Worm (Caenorhabditis elegans): Measurements from ENCODE around the gene F54E7.6.

Gene F54E7.6

DNA sequence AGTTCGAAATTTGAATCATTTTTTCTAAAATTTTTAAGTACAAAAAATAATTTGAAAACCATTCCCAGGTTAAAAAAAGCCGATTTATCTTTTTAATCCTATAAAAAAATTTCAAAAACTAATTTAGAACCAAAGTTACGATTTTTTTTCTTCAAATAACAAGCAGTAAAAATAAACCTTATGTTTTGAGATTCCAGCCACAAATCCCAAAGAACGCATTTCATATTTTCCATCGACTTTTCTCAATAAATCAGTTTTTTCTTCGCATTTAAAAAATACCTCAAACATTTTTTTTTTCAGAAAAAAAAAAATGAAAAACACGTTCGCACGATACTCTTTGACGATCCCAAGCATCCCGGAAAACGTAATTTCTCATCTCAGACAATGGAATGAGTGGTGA lies 25.7 kb downstream of the F54E7.6 start, which contains the start of gene ckk-1:
Gene ckk-1, plus strand, starts transcription at position 301 of the 400 bp plus-strand sequence.
- TF ChIP-seq fkh-3 (tag; optimal IDR thresholded peaks at IDR 0.05) (no peak), ZK185.1 (tag; optimal IDR thresholded peaks at IDR 0.05; ENCODE audit: poor library complexity, severe bottlenecking) (no peak), mel-28 (tag; optimal IDR thresholded peaks at IDR 0.05; ENCODE audit: borderline replicate concordance) (no peak), lin-40 (tag; optimal IDR thresholded peaks at IDR 0.05) (no peak), lin-26 (GFP tag; IDR thresholded peaks at IDR 0.05) (no peak), ekl-4 (GFP tag; IDR thresholded peaks at IDR 0.05) (no peak), T26A5.8 (tag; optimal IDR thresholded peaks at IDR 0.05) (no peak), attf-3 (GFP tag; conservative IDR thresholded peaks at IDR 0.05) (no peak), nhr-120 (GFP tag; IDR thresholded peaks at IDR 0.05) (no peak), sea-2 (GFP tag; IDR thresholded peaks at IDR 0.05) (no peak), F22D6.2 (tag; optimal IDR thresholded peaks at IDR 0.05) (no peak), pha-4 (tag; optimal IDR thresholded peaks at IDR 0.05) (no peak), madf-8 (GFP tag; conservative IDR thresholded peaks at IDR 0.05) (no peak), dpff-1 (tag; optimal IDR thresholded peaks at IDR 0.05) (no peak), sptf-2 (GFP tag; optimal IDR thresholded peaks at IDR 0.05) (no peak), D2030.7 (GFP tag; IDR thresholded peaks at IDR 0.05) (no peak), bed-2 (GFP tag; IDR thresholded peaks at IDR 0.05) (no peak), nfyb-1 (GFP tag; IDR thresholded peaks at IDR 0.05) (no peak), gei-17 (GFP tag; optimal IDR thresholded peaks at IDR 0.05) (no peak), ceh-79 (tag; optimal IDR thresholded peaks at IDR 0.05) (no peak)

DNA sequence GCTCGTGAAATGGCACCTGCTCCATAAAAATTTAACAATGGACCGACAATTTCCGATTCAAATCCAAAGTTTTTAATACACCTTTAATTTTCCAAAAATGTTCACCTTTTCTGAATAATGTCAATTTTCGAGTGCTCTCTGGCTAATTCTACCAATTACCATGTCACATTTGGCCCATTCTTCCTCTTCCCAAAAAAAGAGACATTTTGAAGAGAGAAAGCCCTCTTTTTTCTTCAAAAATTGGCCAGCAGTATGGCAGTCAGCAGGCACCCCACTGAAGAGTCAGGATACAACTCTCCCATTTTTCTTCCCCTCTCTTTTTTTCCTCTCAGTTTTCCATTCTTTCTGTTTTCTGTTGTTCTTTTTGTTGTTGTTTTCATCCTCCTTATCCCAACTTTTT lies 26.4 kb downstream of the F54E7.6 start:
- TF ChIP-seq T26A5.8 (tag; optimal IDR thresholded peaks at IDR 0.05) (no peak), egl-44 (GFP tag; IDR thresholded peaks at IDR 0.05) (no peak)

DNA sequence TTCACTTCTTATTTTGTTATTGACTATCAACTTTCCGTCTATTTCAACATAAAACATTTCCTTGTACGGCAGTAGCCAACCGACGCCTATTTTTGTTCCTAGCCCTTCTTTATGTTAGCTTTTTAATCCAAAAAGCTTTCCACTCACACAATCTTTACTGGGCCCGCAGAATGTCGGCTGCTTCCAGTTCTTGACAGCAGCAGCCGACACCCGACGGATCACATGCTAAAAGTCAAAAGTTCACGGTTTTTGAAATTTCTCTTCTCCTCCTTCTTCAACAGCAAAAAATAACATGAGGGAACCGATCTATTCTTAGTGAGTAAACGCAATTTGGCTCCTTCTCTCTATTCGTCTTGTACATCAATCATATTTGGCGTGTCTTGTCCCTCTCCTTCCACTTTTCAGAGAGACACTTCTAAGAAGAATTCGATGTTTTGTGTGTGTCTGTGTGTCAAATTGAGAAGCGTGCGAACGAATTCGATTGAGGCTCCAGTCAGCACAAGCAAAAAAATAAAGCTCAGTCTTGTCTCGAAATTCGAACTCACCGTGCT lies 28.4 kb downstream of the F54E7.6 start:
- TF ChIP-seq nfyb-1 (GFP tag; IDR thresholded peaks at IDR 0.05) (0 out of 2 replicates have a peak, but pooled peaks have one; percentile 35), lin-35 (GFP tag; optimal IDR thresholded peaks at IDR 0.05) (peak in 1 of 3 experiments; percentile 10), attf-3 (GFP tag; conservative IDR thresholded peaks at IDR 0.05) (no peak), Y95B8A.8 (GFP tag; IDR thresholded peaks at IDR 0.05) (no peak), dpl-1 (GFP tag; optimal IDR thresholded peaks at IDR 0.05) (no peak), snpc-4 (GFP tag; optimal IDR thresholded peaks at IDR 0.05) (peak; percentile 50), snpc-4 (tag; optimal IDR thresholded peaks at IDR 0.05) (peak; percentile 48 to 82 (median 80))

DNA sequence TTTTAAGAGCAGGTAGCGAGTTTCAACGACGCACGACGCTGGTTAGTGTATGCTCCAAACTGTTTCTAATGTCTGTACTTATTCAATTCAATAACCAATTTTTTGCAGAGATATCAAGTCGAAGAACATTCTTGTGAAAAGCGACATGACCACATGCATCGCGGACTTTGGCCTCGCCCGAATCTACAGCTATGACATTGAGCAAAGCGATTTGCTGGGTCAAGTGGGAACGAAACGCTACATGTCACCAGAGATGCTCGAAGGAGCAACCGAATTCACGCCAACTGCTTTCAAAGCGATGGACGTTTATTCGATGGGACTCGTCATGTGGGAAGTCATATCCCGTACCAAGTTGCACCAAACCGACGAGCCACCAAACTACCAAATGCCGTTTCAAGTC lies 30.5 kb downstream of the F54E7.6 start:
- TF ChIP-seq somi-1 (GFP tag; optimal IDR thresholded peaks at IDR 0.05), result no peak
- TF ChIP-seq ceh-27 (GFP tag; optimal IDR thresholded peaks at IDR 0.05), result no peak
- no peak for TF ChIP-seq ets-4 (GFP tag; optimal IDR thresholded peaks at IDR 0.05)
- no peak for TF ChIP-seq chd-7 (tag; optimal IDR thresholded peaks at IDR 0.05)
- TF ChIP-seq Y95B8A.8 (GFP tag; IDR thresholded peaks at IDR 0.05), result no peak
- no peak for TF ChIP-seq F22D6.2 (tag; optimal IDR thresholded peaks at IDR 0.05)
- no peak for TF ChIP-seq cebp-1 (GFP tag; IDR thresholded peaks at IDR 0.05)
- no peak for TF ChIP-seq cebp-1 (tag; optimal IDR thresholded peaks at IDR 0.05)
- no peak for TF ChIP-seq mxl-1 (tag; optimal IDR thresholded peaks at IDR 0.05)
- TF ChIP-seq nhr-80 (tag; optimal IDR thresholded peaks at IDR 0.05), result no peak
- TF ChIP-seq sptf-2 (GFP tag; optimal IDR thresholded peaks at IDR 0.05), result no peak
- no peak for TF ChIP-seq attf-6 (GFP tag; IDR thresholded peaks at IDR 0.05)
- TF ChIP-seq snpc-1.1 (tag; optimal IDR thresholded peaks at IDR 0.05; ENCODE audit: insufficient read depth), result no peak
- TF ChIP-seq lin-54 (GFP tag; optimal IDR thresholded peaks at IDR 0.05), result no peak
- TF ChIP-seq unc-130 (GFP tag; optimal IDR thresholded peaks at IDR 0.05), result no peak
- TF ChIP-seq hrde-1 (tag; optimal IDR thresholded peaks at IDR 0.05; ENCODE audit: borderline replicate concordance), result no peak
